Worm (Caenorhabditis elegans) whole organism, L2 larva: ENCODE results near the gene fbxc-42.
"Not testable (repeated sequence)": the region's sequence is repeated elsewhere in the genome, so short reads cannot be mapped to it uniquely, and the experiment has no call there.

ENCODE experiments used
- Y55F3AM.14 ChIP-seq: fragments of 200-800 bp; sonication (Bioruptor generic); optimal IDR thresholded peaks from 2 replicates; lab custom pipeline; 2018; ENCODE audit warnings: mild to moderate bottlenecking, missing genetic modification characterization, missing compliant biosample characterization
- alr-1 ChIP-seq: fragments of 150-350 bp; optimal IDR thresholded peaks from 2 replicates; lab custom pipeline; 2014; ENCODE audit warnings: missing biosample characterization, missing genetic modification characterization
- ama-1 ChIP-seq: fragments of 150-350 bp; optimal IDR thresholded peaks from 2 replicates; lab custom pipeline; 2018; ENCODE audit warnings: inconsistent platforms
- blmp-1 ChIP-seq: sonication (generic microtip); optimal IDR thresholded peaks from 2 replicates; lab custom pipeline; 2017; ENCODE audit warnings: missing genetic modification characterization, mild to moderate bottlenecking, missing compliant biosample characterization, antibody characterized with exemption, moderate library complexity; ENCODE audit not compliant: insufficient read depth
- ceh-16 ChIP-seq: fragments of 150-350 bp; optimal IDR thresholded peaks from 2 replicates; lab custom pipeline; 2014; ENCODE audit warnings: missing biosample characterization, missing genetic modification characterization
- crh-2 ChIP-seq: sonication (generic microtip); optimal IDR thresholded peaks from 2 replicates; lab custom pipeline; 2017; ENCODE audit warnings: missing biosample characterization, missing genetic modification characterization
- egl-27 ChIP-seq: sonication (generic microtip); optimal IDR thresholded peaks from 3 replicates; lab custom pipeline; 2017; ENCODE audit warnings: missing biosample characterization, missing genetic modification reagents, missing genetic modification characterization
- elt-3 ChIP-seq: sonication (generic microtip); optimal IDR thresholded peaks from 2 replicates; lab custom pipeline; 2017; ENCODE audit warnings: missing biosample characterization, missing genetic modification characterization
- fos-1 ChIP-seq: fragments of 150-350 bp; optimal IDR thresholded peaks from 2 replicates; lab custom pipeline; 2014; ENCODE audit warnings: missing biosample characterization, missing genetic modification characterization
- lin-13 ChIP-seq: fragments of 150-350 bp; optimal IDR thresholded peaks from 2 replicates; lab custom pipeline; 2014; ENCODE audit warnings: missing biosample characterization, missing genetic modification reagents, missing genetic modification characterization
- mab-5 ChIP-seq: fragments of 150-350 bp; optimal IDR thresholded peaks from 2 replicates; lab custom pipeline; 2014; ENCODE audit warnings: missing biosample characterization, missing genetic modification characterization
- mbf-1 ChIP-seq: sonication (generic microtip); optimal IDR thresholded peaks from 2 replicates; lab custom pipeline; 2017; ENCODE audit warnings: missing biosample characterization, missing genetic modification characterization
- nhr-10 ChIP-seq: sonication (generic microtip); optimal IDR thresholded peaks from 2 replicates; lab custom pipeline; 2017; ENCODE audit warnings: missing biosample characterization, missing genetic modification characterization
- nhr-129 ChIP-seq: fragments of 150-350 bp; optimal IDR thresholded peaks from 2 replicates; lab custom pipeline; 2014; ENCODE audit warnings: missing biosample characterization, missing genetic modification characterization
- nhr-21 ChIP-seq: fragments of 150-350 bp; optimal IDR thresholded peaks from 2 replicates; lab custom pipeline; 2014; ENCODE audit warnings: missing biosample characterization, missing genetic modification characterization
- nhr-23 ChIP-seq: fragments of 150-350 bp; optimal IDR thresholded peaks from 2 replicates; lab custom pipeline; 2014; ENCODE audit warnings: missing biosample characterization, missing genetic modification reagents, missing genetic modification characterization
- nhr-237 ChIP-seq: fragments of 150-350 bp; optimal IDR thresholded peaks from 2 replicates; lab custom pipeline; 2014; ENCODE audit warnings: missing biosample characterization, missing genetic modification characterization
- nhr-25 ChIP-seq: fragments of 150-350 bp; sonication (generic microtip); optimal IDR thresholded peaks from 3 replicates; lab custom pipeline; 2014; ENCODE audit warnings: missing biosample characterization, missing genetic modification characterization
- nhr-6 ChIP-seq: fragments of 150-350 bp; optimal IDR thresholded peaks from 2 replicates; lab custom pipeline; 2014; ENCODE audit warnings: missing biosample characterization, missing genetic modification characterization
- nhr-77 ChIP-seq: fragments of 150-350 bp; optimal IDR thresholded peaks from 2 replicates; lab custom pipeline; 2014; ENCODE audit warnings: missing biosample characterization, missing genetic modification characterization
- skn-1 ChIP-seq: sonication (generic microtip); optimal IDR thresholded peaks from 2 replicates; lab custom pipeline; 2017; ENCODE audit warnings: missing biosample characterization, missing genetic modification characterization
- sma-3 ChIP-seq: sonication (generic microtip); optimal IDR thresholded peaks from 2 replicates; lab custom pipeline; 2016; ENCODE audit warnings: missing genetic modification reagents, missing genetic modification characterization, missing compliant biosample characterization
- snpc-4 ChIP-seq: fragments of 150-350 bp; optimal IDR thresholded peaks from 2 replicates; lab custom pipeline; 2014; ENCODE audit warnings: missing biosample characterization, missing genetic modification characterization
- unc-39 ChIP-seq: fragments of 150-350 bp; optimal IDR thresholded peaks from 2 replicates; lab custom pipeline; 2014; ENCODE audit warnings: missing biosample characterization, missing genetic modification characterization
- unc-55 ChIP-seq: fragments of 150-350 bp; sonication (generic microtip); optimal IDR thresholded peaks from 3 replicates; lab custom pipeline; 2014; ENCODE audit warnings: missing biosample characterization, missing genetic modification reagents, missing genetic modification characterization
- unc-62 ChIP-seq: fragments of 150-350 bp; optimal IDR thresholded peaks from 2 replicates; lab custom pipeline; 2014; ENCODE audit warnings: missing biosample characterization, missing genetic modification reagents, missing genetic modification characterization
- zag-1 ChIP-seq: fragments of 150-350 bp; optimal IDR thresholded peaks from 2 replicates; lab custom pipeline; 2014; ENCODE audit warnings: missing biosample characterization, missing genetic modification characterization
- ztf-11 ChIP-seq: sonication (generic microtip); optimal IDR thresholded peaks from 2 replicates; lab custom pipeline; 2017; ENCODE audit warnings: missing biosample characterization, missing genetic modification characterization

fbxc-42 gene

DNA sequence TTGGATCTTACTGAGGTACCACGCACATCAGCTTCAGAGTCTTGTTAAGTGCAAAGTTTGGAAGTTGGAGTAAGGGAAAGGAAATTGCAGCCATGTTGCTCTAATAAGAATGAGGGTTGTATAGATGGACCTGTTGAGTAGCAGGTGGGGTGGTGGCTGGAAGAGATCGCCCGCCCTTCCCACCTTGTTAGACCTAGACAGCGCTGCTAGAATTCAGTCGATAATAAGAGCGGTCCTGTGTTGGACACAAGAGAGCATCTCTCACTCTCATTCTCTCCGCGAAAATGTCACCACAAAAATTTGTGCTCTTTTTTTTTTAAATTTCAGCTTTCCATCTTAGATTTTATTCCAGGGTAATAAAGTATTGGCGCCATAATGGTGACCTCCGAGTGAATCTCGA, 10.0 kb downstream of the fbxc-42 start, which contains the start of the genes fbxb-30 and F45D11.5:
Gene fbxb-30, minus strand, starts transcription at position 101 of the 400 bp plus-strand sequence.
Gene F45D11.5, plus strand, starts transcription at position 352 of the 400 bp plus-strand sequence.
- TF ChIP-seq alr-1: no peak
- TF ChIP-seq ztf-11: no peak
- TF ChIP-seq nhr-10 (tag; lab: Kevin White, UChicago): no peak
- no peak for TF ChIP-seq skn-1 (tag; lab: Kevin White, UChicago)
- TF ChIP-seq nhr-21 (tag; lab: Kevin White, UChicago): no peak
- TF ChIP-seq unc-55: no peak
- no peak for TF ChIP-seq nhr-6 (tag; lab: Kevin White, UChicago)

DNA sequence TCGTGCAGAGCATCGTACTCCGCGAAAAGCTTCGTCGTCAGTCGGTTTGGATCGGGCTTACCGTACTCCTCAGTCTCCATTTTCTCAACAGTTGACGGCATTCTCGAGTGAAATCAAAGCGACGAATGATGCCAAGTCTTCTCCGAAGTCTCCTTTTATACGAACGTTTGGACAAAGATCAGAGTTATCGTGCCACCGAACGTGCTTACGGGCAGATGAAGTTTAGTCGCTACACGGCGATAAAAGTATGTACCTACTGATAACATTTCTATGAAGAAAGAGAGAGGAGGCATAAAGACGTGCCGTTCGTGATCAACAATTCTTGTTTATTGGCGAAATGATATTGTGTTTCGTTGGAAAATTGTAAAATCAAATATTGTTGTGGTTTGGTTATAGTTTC, 15.0 kb downstream of the fbxc-42 start, which contains the start of gene F45D11.14:
Gene F45D11.14, minus strand, starts transcription at position 101 of the 400 bp plus-strand sequence.
- TF ChIP-seq unc-39 (tag; lab: Kevin White, UChicago); ama-1 (lab: Kevin White, UChicago); nhr-6 (tag; lab: Kevin White, UChicago): not testable (repeated sequence)

DNA sequence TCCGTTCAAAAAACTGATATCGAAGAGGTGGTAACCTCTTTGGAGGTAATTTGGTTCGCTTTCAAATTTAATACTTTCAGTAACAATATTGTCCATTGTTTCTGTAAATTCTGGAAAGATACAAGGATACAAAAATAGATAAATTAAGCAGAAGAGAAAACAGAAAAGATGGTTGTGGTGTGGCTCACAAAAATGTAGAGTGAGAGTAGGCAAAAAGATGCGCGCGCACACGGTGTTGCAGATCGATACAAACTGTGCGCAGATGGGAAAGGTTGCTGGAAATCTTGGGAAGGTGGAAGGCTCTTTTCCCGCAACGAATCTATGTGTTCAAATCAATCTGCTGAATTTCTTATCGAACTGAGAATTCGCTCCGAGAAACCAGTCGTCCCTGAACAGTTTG, 33.3 kb downstream of the fbxc-42 start, which contains the start of gene btb-11:
Gene btb-11, minus strand, starts transcription at position 101 of the 400 bp plus-strand sequence.
- not testable (repeated sequence) for TF ChIP-seq Y55F3AM.14; nhr-21 (tag; lab: Kevin White, UChicago); blmp-1 (tag; lab: Kevin White, UChicago)

DNA sequence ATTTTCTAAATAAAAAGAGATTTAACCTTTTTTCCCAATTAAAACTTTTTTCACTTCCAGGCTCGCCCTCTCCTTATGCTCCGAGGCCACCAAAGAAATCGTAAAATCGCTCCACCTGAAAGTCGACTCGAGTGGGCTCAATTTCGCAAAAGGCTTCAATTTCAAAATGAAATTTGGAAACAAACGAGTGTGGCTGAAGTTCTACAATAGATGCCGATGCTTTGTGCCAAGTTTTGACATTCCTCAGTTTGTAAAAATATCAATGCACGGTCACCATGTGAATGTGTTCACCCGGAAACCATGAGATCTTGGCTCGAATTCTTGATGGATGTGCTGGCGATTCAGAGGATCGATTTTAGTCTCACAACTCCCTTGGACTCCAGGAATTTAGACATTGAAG, 35.3 kb downstream of the fbxc-42 start, which contains the start of gene M01D1.12:
Gene M01D1.12, plus strand, starts transcription at position 301 of the 400 bp plus-strand sequence.
- TF ChIP-seq sma-3: no peak
- TF ChIP-seq nhr-129 (tag; lab: Kevin White, UChicago): no peak
- no peak for TF ChIP-seq crh-2 (tag; lab: Kevin White, UChicago)
- no peak for TF ChIP-seq ceh-16 (tag; lab: Kevin White, UChicago)
- TF ChIP-seq snpc-4: no peak
- no peak for TF ChIP-seq nhr-21 (tag; lab: Kevin White, UChicago)
- TF ChIP-seq nhr-77 (tag; lab: Kevin White, UChicago): no peak
- no peak for TF ChIP-seq zag-1 (tag; lab: Kevin White, UChicago)
- TF ChIP-seq unc-62 (GFP tag; lab: Kevin White, UChicago): no peak
- no peak for TF ChIP-seq mbf-1 (tag; lab: Kevin White, UChicago)

DNA sequence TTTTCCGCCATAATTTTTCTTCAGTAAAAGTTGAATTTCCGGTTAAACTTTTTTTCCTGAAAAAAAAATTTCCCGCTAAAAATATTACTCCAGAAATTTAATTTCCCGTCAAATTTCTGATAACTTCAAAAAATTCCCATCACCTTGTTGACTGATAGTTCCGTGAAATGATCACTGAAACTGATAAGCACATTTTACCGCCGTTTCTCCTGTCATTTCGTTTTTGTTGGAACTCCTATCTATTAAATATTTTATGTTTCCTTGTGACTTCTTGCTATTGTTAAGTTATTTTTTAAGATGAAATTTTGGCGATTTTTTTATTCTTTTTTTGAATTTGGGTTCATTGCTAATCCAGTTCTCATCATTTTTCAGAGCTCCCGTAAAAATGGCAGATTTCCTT, 37.2 kb downstream of the fbxc-42 start, which contains the start of gene math-34:
Gene math-34, plus strand, starts transcription at position 371 of the 400 bp plus-strand sequence.
- TF ChIP-seq blmp-1 (tag; lab: Kevin White, UChicago) (no peak), fos-1 (tag; lab: Kevin White, UChicago) (peak; percentile 23)

DNA sequence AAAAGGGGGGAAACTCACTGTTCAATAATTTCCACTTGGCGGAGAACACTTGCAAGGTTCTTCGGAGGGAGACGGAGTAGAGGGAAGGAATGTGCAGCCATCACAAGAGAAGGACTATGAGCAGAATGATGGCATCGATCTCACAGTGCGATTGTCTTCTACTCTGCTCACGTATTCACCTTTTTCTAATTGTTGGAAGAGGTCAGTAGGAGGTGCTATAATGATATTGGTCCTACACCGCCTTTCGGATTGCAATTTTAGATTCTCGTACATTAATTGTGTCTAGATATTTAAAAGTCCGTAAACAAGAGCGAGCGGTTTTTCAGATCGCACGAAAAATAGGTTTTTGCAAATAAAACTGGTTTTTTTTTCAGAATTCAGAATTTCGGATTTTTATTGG, 49.1 kb downstream of the fbxc-42 start, which contains the start of gene fbxb-39:
Gene fbxb-39, minus strand, starts transcription at position 101 of the 400 bp plus-strand sequence.
- no peak for TF ChIP-seq lin-13 (GFP tag; lab: Kevin White, UChicago)
- TF ChIP-seq nhr-237 (tag; lab: Kevin White, UChicago): no peak
- no peak for TF ChIP-seq egl-27 (tag; lab: Kevin White, UChicago)
- TF ChIP-seq nhr-23: no peak
- TF ChIP-seq zag-1 (tag; lab: Kevin White, UChicago): no peak
- TF ChIP-seq unc-62 (GFP tag; lab: Kevin White, UChicago): no peak
- no peak for TF ChIP-seq elt-3 (tag; lab: Kevin White, UChicago)
- TF ChIP-seq nhr-6 (tag; lab: Kevin White, UChicago): no peak
- TF ChIP-seq nhr-10 (tag; lab: Kevin White, UChicago): no peak
- no peak for TF ChIP-seq unc-55
- TF ChIP-seq ztf-11: no peak
- no peak for TF ChIP-seq nhr-77 (tag; lab: Kevin White, UChicago)

DNA sequence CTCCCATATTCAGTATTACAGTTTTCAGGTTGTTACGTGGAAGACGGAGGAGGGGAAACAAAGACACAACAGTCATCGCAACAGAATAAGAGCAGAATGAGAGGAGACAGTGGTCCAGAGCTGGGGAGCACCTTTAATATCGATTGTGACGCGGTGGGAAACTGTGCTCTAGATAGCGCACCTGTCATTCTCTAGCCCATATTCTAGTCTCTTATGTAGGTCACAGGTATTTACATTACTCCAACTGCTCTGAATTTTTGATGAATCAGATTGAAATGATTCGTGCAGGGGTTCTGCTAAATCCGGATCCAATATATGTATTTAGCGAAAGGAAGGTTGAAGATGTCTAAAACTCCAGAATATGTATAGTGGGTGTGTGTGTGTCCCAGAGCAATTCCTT, 50.8 kb downstream of the fbxc-42 start, which contains the start of gene fbxb-41:
Gene fbxb-41, minus strand, starts transcription at position 101 of the 400 bp plus-strand sequence.
- TF ChIP-seq unc-55 (no peak), lin-13 (GFP tag; lab: Kevin White, UChicago) (no peak), mab-5 (tag; lab: Kevin White, UChicago) (no peak), egl-27 (tag; lab: Kevin White, UChicago) (no peak), nhr-10 (tag; lab: Kevin White, UChicago) (no peak), nhr-25 (no peak), nhr-237 (tag; lab: Kevin White, UChicago) (no peak), mbf-1 (tag; lab: Kevin White, UChicago) (no peak)
